Fruit fly (Drosophila melanogaster) whole organism, embryonic: ENCODE data around the gene MFS18.

ENCODE experiments used
- Ada2b ChIP-seq: fragments of 200-800 bp; sonication (Bioruptor generic); IDR thresholded peaks from 2 replicates; pipeline ENCODE4 v1.3.6; 2022; ENCODE audit warnings: missing biosample characterization, missing genetic modification characterization
- CG15073 ChIP-seq: fragments of 200-800 bp; sonication (Bioruptor generic); optimal IDR thresholded peaks from 2 replicates; lab custom pipeline; 2016; ENCODE audit warnings: missing biosample characterization, missing genetic modification characterization
- CG15479 ChIP-seq: fragments of 200-800 bp; sonication (Bioruptor generic); optimal IDR thresholded peaks from 3 replicates; lab custom pipeline; 2019; ENCODE audit warnings: missing biosample characterization, mild to moderate bottlenecking, missing genetic modification characterization, moderate library complexity
- CG16813 ChIP-seq: fragments of 200-800 bp; sonication (Bioruptor generic); IDR thresholded peaks from 3 replicates; pipeline ENCODE4 v1.3.6; 2022; ENCODE audit warnings: missing biosample characterization, missing genetic modification characterization; ENCODE audit not compliant: partially characterized antibody
- CG1792 ChIP-seq: fragments of 200-800 bp; sonication (Bioruptor generic); optimal IDR thresholded peaks from 2 replicates; lab custom pipeline; 2016; ENCODE audit warnings: missing biosample characterization, missing genetic modification characterization
- CG2120 ChIP-seq: fragments of 200-800 bp; sonication (Bioruptor generic); optimal IDR thresholded peaks from 3 replicates; lab custom pipeline; 2016; ENCODE audit warnings: missing biosample characterization, missing genetic modification characterization
- CG30403 ChIP-seq: fragments of 200-800 bp; sonication (Bioruptor generic); optimal IDR thresholded peaks from 3 replicates; lab custom pipeline; 2016; ENCODE audit warnings: missing biosample characterization, missing genetic modification characterization
- CG3065 ChIP-seq: fragments of 200-800 bp; sonication (Bioruptor generic); optimal IDR thresholded peaks from 2 replicates; lab custom pipeline; 2016; ENCODE audit warnings: missing biosample characterization, missing genetic modification characterization
- CG34224 ChIP-seq: fragments of 200-800 bp; sonication (Bioruptor generic); IDR thresholded peaks from 3 replicates; pipeline ENCODE4 v1.3.6; 2022; ENCODE audit warnings: missing biosample characterization, missing genetic modification characterization; ENCODE audit not compliant: partially characterized antibody
- CG34376 ChIP-seq: fragments of 200-800 bp; sonication (Bioruptor generic); optimal IDR thresholded peaks from 2 replicates; lab custom pipeline; 2018; ENCODE audit warnings: missing biosample characterization, mild to moderate bottlenecking, missing genetic modification characterization
- CG4424 ChIP-seq: fragments of 200-800 bp; sonication (Bioruptor generic); optimal IDR thresholded peaks from 3 replicates; lab custom pipeline; 2016; ENCODE audit warnings: missing biosample characterization, missing genetic modification characterization
- CG6272 ChIP-seq: fragments of 200-800 bp; sonication (Bioruptor generic); IDR thresholded peaks from 2 replicates; pipeline ENCODE4 v1.3.6; 2022; ENCODE audit warnings: missing biosample characterization, missing genetic modification characterization
- CG6791 ChIP-seq: fragments of 200-800 bp; sonication (Bioruptor generic); IDR thresholded peaks from 3 replicates; pipeline ENCODE4 v1.3.6; 2022; ENCODE audit warnings: missing biosample characterization, missing genetic modification characterization; ENCODE audit not compliant: partially characterized antibody
- CG6854 ChIP-seq: fragments of 200-800 bp; sonication (Bioruptor generic); optimal IDR thresholded peaks from 3 replicates; lab custom pipeline; 2017; ENCODE audit warnings: missing biosample characterization, mild to moderate bottlenecking, missing genetic modification characterization
- CG7963 ChIP-seq: fragments of 200-800 bp; sonication (Bioruptor generic); IDR thresholded peaks from 3 replicates; pipeline ENCODE4 v1.3.6; 2022; ENCODE audit warnings: missing biosample characterization, missing genetic modification characterization; ENCODE audit not compliant: partially characterized antibody
- CG8924 ChIP-seq: fragments of 200-800 bp; optimal IDR thresholded peaks from 3 replicates; lab custom pipeline; 2019; ENCODE audit warnings: missing biosample characterization, mild to moderate bottlenecking, missing genetic modification characterization, moderate library complexity
- CkIIα-i1 ChIP-seq: fragments of 200-800 bp; sonication (Bioruptor generic); IDR thresholded peaks from 2 replicates; pipeline ENCODE4 v1.3.6; 2022; ENCODE audit warnings: missing biosample characterization, missing genetic modification characterization
- D19B ChIP-seq: fragments of 200-800 bp; sonication (Bioruptor generic); optimal IDR thresholded peaks from 2 replicates; lab custom pipeline; 2017; ENCODE audit warnings: missing biosample characterization, mild to moderate bottlenecking, missing genetic modification characterization
- Dref ChIP-seq: fragments of 200-800 bp; sonication (Bioruptor generic); IDR thresholded peaks from 2 replicates; pipeline ENCODE4 v1.3.6; 2022; ENCODE audit warnings: missing biosample characterization, missing genetic modification characterization
- Elba2 ChIP-seq: fragments of 200-800 bp; sonication (Bioruptor generic); optimal IDR thresholded peaks from 3 replicates; lab custom pipeline; 2016; ENCODE audit warnings: missing biosample characterization, missing genetic modification characterization
- H15 ChIP-seq: fragments of 200-800 bp; sonication (Bioruptor generic); IDR thresholded peaks from 3 replicates; pipeline ENCODE4 v1.3.6; 2022; ENCODE audit warnings: missing biosample characterization, missing genetic modification characterization
- Optix ChIP-seq: fragments of 200-800 bp; sonication (Bioruptor generic); IDR thresholded peaks from 3 replicates; pipeline ENCODE4 v1.3.6; 2022; ENCODE audit warnings: missing biosample characterization, missing genetic modification characterization
- Pdp1 ChIP-seq, 2 experiments: fragments of 200-800 bp; sonication (Bioruptor generic); optimal IDR thresholded peaks; 3 replicates each; lab custom pipeline; 2016; ENCODE audit warnings: missing biosample characterization in 2 of 2, missing genetic modification characterization in 2 of 2, mild to moderate bottlenecking in 1 of 2, moderate library complexity in 1 of 2
- Side ChIP-seq: fragments of 200-800 bp; sonication (Bioruptor generic); optimal IDR thresholded peaks from 2 replicates; lab custom pipeline; 2016; ENCODE audit warnings: missing biosample characterization, missing genetic modification characterization
- Spps ChIP-seq: fragments of 200-800 bp; sonication (Bioruptor generic); optimal IDR thresholded peaks from 2 replicates; lab custom pipeline; 2018; ENCODE audit warnings: missing biosample characterization, mild to moderate bottlenecking, missing genetic modification characterization
- Sry-β ChIP-seq: fragments of 200-800 bp; sonication (Bioruptor generic); optimal IDR thresholded peaks from 2 replicates; lab custom pipeline; 2018; ENCODE audit warnings: missing biosample characterization, mild to moderate bottlenecking, missing genetic modification characterization, moderate library complexity
- bigmax ChIP-seq: fragments of 200-800 bp; sonication (Bioruptor generic); optimal IDR thresholded peaks from 2 replicates; lab custom pipeline; 2018; ENCODE audit warnings: missing biosample characterization, mild to moderate bottlenecking, missing genetic modification characterization
- cato ChIP-seq: fragments of 200-800 bp; sonication (Bioruptor generic); optimal IDR thresholded peaks from 2 replicates; lab custom pipeline; 2016; ENCODE audit warnings: missing biosample characterization, missing genetic modification characterization, borderline replicate concordance
- chm ChIP-seq: fragments of 200-800 bp; sonication (Bioruptor generic); IDR thresholded peaks from 2 replicates; pipeline ENCODE4 v1.3.6; 2022; ENCODE audit warnings: missing biosample characterization, missing genetic modification characterization
- crol ChIP-seq: fragments of 200-800 bp; sonication (Bioruptor generic); IDR thresholded peaks from 2 replicates; pipeline ENCODE4 v1.3.6; 2022; ENCODE audit warnings: missing biosample characterization, missing genetic modification characterization
- dimm ChIP-seq: fragments of 200-800 bp; sonication (Bioruptor generic); IDR thresholded peaks from 2 replicates; pipeline ENCODE4 v1.3.6; 2022; ENCODE audit warnings: missing biosample characterization, missing genetic modification characterization
- dysf ChIP-seq: fragments of 200-800 bp; sonication (Bioruptor generic); IDR thresholded peaks from 3 replicates; pipeline ENCODE4 v1.3.6; 2022; ENCODE audit warnings: missing biosample characterization, missing genetic modification characterization
- fru ChIP-seq: fragments of >200 bp; optimal IDR thresholded peaks from 2 replicates; lab custom pipeline; 2017
- gce ChIP-seq: fragments of 200-800 bp; sonication (Bioruptor generic); IDR thresholded peaks from 3 replicates; pipeline ENCODE4 v1.3.6; 2022; ENCODE audit warnings: missing biosample characterization, missing genetic modification characterization
- gem ChIP-seq: fragments of 200-800 bp; sonication (Bioruptor generic); optimal IDR thresholded peaks from 2 replicates; lab custom pipeline; 2019; ENCODE audit warnings: missing biosample characterization, mild to moderate bottlenecking, missing genetic modification characterization, moderate library complexity
- hb ChIP-seq: fragments of 200-800 bp; sonication (Bioruptor generic); IDR thresholded peaks from 3 replicates; pipeline ENCODE4 v1.3.6; 2022; ENCODE audit warnings: missing biosample characterization, missing genetic modification characterization; ENCODE audit not compliant: partially characterized antibody
- her ChIP-seq: fragments of 200-800 bp; sonication (Bioruptor generic); optimal IDR thresholded peaks from 2 replicates; lab custom pipeline; 2016; ENCODE audit warnings: missing biosample characterization, missing genetic modification characterization
- ken ChIP-seq: fragments of 200-800 bp; sonication (Bioruptor generic); IDR thresholded peaks from 3 replicates; pipeline ENCODE4 v1.3.6; 2022; ENCODE audit warnings: missing biosample characterization, missing genetic modification characterization
- lilli ChIP-seq: fragments of 200-800 bp; sonication (Bioruptor generic); optimal IDR thresholded peaks from 3 replicates; lab custom pipeline; 2016; ENCODE audit warnings: missing biosample characterization, missing genetic modification characterization
- lov ChIP-seq, 2 experiments: fragments of 200-800 bp in 1 of 2; fragments of >200 bp in 1 of 2; sonication (Bioruptor generic) in 1 of 2; IDR thresholded peaks in 1 of 2; optimal IDR thresholded peaks in 1 of 2; 2 replicates in 1 of 2; 3 replicates in 1 of 2; pipeline versions ENCODE4 v1.3.6 to Lab custom; 2017 to 2022; ENCODE audit warnings: missing biosample characterization in 1 of 2, missing genetic modification characterization in 1 of 2
- peb ChIP-seq: fragments of 200-800 bp; sonication (Bioruptor generic); IDR thresholded peaks from 2 replicates; pipeline ENCODE4 v1.3.6; 2022; ENCODE audit warnings: missing biosample characterization, missing genetic modification characterization
- pita ChIP-seq: fragments of 200-800 bp; sonication (Bioruptor generic); optimal IDR thresholded peaks from 2 replicates; lab custom pipeline; 2017; ENCODE audit warnings: missing biosample characterization, mild to moderate bottlenecking, missing genetic modification characterization
- prd ChIP-seq, 3 experiments: fragments of >200 bp in 2 of 3; fragments of 200-800 bp in 1 of 3; sonication (Bioruptor generic) in 1 of 3; optimal IDR thresholded peaks in 2 of 3; IDR thresholded peaks in 1 of 3; 2 replicates in 2 of 3; 3 replicates in 1 of 3; pipeline versions ENCODE4 v1.3.6 to Lab custom; 2017 to 2022; ENCODE audit warnings: missing biosample characterization in 1 of 3, missing genetic modification characterization in 1 of 3
- pum ChIP-seq: fragments of 200-800 bp; sonication (Bioruptor generic); optimal IDR thresholded peaks from 2 replicates; lab custom pipeline; 2016; ENCODE audit warnings: missing biosample characterization, missing genetic modification characterization
- ranshi ChIP-seq: fragments of 200-800 bp; sonication (Bioruptor generic); IDR thresholded peaks from 2 replicates; pipeline ENCODE4 v1.3.6; 2022; ENCODE audit warnings: missing biosample characterization, missing genetic modification characterization
- row ChIP-seq: fragments of 200-800 bp; sonication (Bioruptor generic); IDR thresholded peaks from 3 replicates; pipeline ENCODE4 v1.3.6; 2022; ENCODE audit warnings: missing biosample characterization, missing genetic modification characterization
- sc ChIP-seq, 3 experiments: fragments of >200 bp in 2 of 3; fragments of 200-800 bp in 1 of 3; sonication (Bioruptor generic) in 1 of 3; optimal IDR thresholded peaks; 2 replicates in 2 of 3; 3 replicates in 1 of 3; lab custom pipeline; 2017; ENCODE audit warnings: mild to moderate bottlenecking in 1 of 3, missing biosample characterization in 1 of 3, missing genetic modification characterization in 1 of 3, missing genetic modification reagents in 1 of 3
- sens ChIP-seq: fragments of 200-800 bp; sonication (Bioruptor generic); peaks from one replicate; lab custom pipeline; 2016; ENCODE audit warnings: missing biosample characterization, missing genetic modification characterization
- so ChIP-seq: fragments of 200-800 bp; sonication (Bioruptor generic); IDR thresholded peaks from 3 replicates; pipeline ENCODE4 v1.3.6; 2022; ENCODE audit warnings: missing biosample characterization, missing genetic modification characterization
- wdn ChIP-seq: fragments of 200-800 bp; sonication (Bioruptor generic); IDR thresholded peaks from 2 replicates; pipeline ENCODE4 v1.3.6; 2022; ENCODE audit warnings: missing biosample characterization, missing genetic modification characterization
- zf30C ChIP-seq: fragments of 200-800 bp; sonication (Bioruptor generic); optimal IDR thresholded peaks from 3 replicates; lab custom pipeline; 2018; ENCODE audit warnings: missing biosample characterization, mild to moderate bottlenecking, missing genetic modification characterization

Gene MFS18

dm6 chr2L:4422154-4422553 is 26.3 kb downstream of the MFS18 start (continued):
- TF ChIP-seq prd (optimal IDR thresholded peaks at IDR 0.05; lab: Kevin White, UChicago): no peak
- peak; percentile 28; the same call in 1 of the 3 replicates for TF ChIP-seq prd (GFP tag; IDR thresholded peaks at IDR 0.05; lab: Robert Waterston, UW)
- 0 out of 3 replicates have a peak, but pooled peaks have one; percentile 16 for TF ChIP-seq dysf (GFP tag; lab: Robert Waterston, UW)
- no peak for TF ChIP-seq her (GFP tag; lab: Kevin White, UChicago)
- no peak for TF ChIP-seq pita (GFP tag; lab: Kevin White, UChicago)
- TF ChIP-seq cato (GFP tag; lab: Kevin White, UChicago): no peak
- no peak for TF ChIP-seq Optix (GFP tag; lab: Robert Waterston, UW)
- peak; percentile 23; the same call in 1 of the 2 replicates for TF ChIP-seq dimm
- TF ChIP-seq CkIIα-i1 (GFP tag; lab: Robert Waterston, UW): no peak
- TF ChIP-seq CG8924 (tag; lab: Kevin White, UChicago): no peak
- peak; percentile 3 for TF ChIP-seq sens (GFP tag; lab: Kevin White, UChicago)
- TF ChIP-seq row (GFP tag; lab: Robert Waterston, UW): peak; percentile 50; the same call in 2 of the 3 replicates
- TF ChIP-seq Elba2 (GFP tag; lab: Kevin White, UChicago): no peak
- no peak for TF ChIP-seq CG6272 (GFP tag; lab: Robert Waterston, UW)
- TF ChIP-seq CG30403 (GFP tag; lab: Kevin White, UChicago): no peak
- TF ChIP-seq fru (lab: Kevin White, UChicago): no peak
- peak; percentile 66 for TF ChIP-seq D19B (GFP tag; lab: Kevin White, UChicago)
- TF ChIP-seq chm (GFP tag; lab: Robert Waterston, UW): no peak
- no peak for TF ChIP-seq gce (GFP tag; lab: Robert Waterston, UW)
- no peak for TF ChIP-seq Spps
- no peak for TF ChIP-seq ranshi
- TF ChIP-seq CG2120 (GFP tag; lab: Kevin White, UChicago): peak; percentile 34
- TF ChIP-seq hb: no peak
- peak; percentile 5 for TF ChIP-seq lilli
- TF ChIP-seq CG6854 (GFP tag; lab: Kevin White, UChicago): no peak
- no peak for TF ChIP-seq CG34224
- TF ChIP-seq ken (GFP tag; lab: Robert Waterston, UW): no peak
- peak; percentile 19; the same call in 1 of the 2 replicates for TF ChIP-seq Ada2b (GFP tag; lab: Robert Waterston, UW)
- no peak for TF ChIP-seq peb (GFP tag; lab: Robert Waterston, UW)
- TF ChIP-seq Sry-β (GFP tag; lab: Kevin White, UChicago): no peak
- no peak for TF ChIP-seq CG15073 (GFP tag; lab: Kevin White, UChicago)
- peak; percentile 10 for TF ChIP-seq gem (tag; lab: Kevin White, UChicago)
- no peak for TF ChIP-seq so
- TF ChIP-seq CG1792 (GFP tag; lab: Kevin White, UChicago): no peak
- TF ChIP-seq lov (optimal IDR thresholded peaks at IDR 0.05; lab: Kevin White, UChicago): no peak
- no peak for TF ChIP-seq lov (GFP tag; IDR thresholded peaks at IDR 0.05; lab: Robert Waterston, UW)

dm6 chr2L:4418819-4419218 is 29.6 kb downstream of the MFS18 start:
- TF ChIP-seq zf30C (no peak), CG34224 (0 out of 3 replicates have a peak, but pooled peaks have one; percentile 35), CG3065 (GFP tag; lab: Kevin White, UChicago) (no peak), Dref (GFP tag; lab: Robert Waterston, UW) (no peak), pum (no peak), CG4424 (GFP tag; lab: Kevin White, UChicago) (no peak), Side (GFP tag; lab: Kevin White, UChicago) (no peak), Pdp1 (GFP tag; optimal IDR thresholded peaks at IDR 0.05; lab: Kevin White, UChicago) (no peak), crol (GFP tag; lab: Robert Waterston, UW) (peak; percentile 54; the same call in 1 of the 2 replicates), CG34376 (GFP tag; lab: Kevin White, UChicago) (no peak), sc (optimal IDR thresholded peaks at IDR 0.05; lab: Kevin White, UChicago) (no peak), sc (GFP tag; optimal IDR thresholded peaks at IDR 0.05; lab: Kevin White, UChicago) (no peak), CG7963 (GFP tag; lab: Robert Waterston, UW) (peak; percentile 51; the same call in 2 of the 3 replicates), CG15479 (peak; percentile 24), CG6791 (peak; percentile 77), CG16813 (GFP tag; lab: Robert Waterston, UW) (peak; percentile 50; the same call in 2 of the 3 replicates), H15 (GFP tag; lab: Robert Waterston, UW) (no peak), ranshi (no peak), wdn (GFP tag; lab: Robert Waterston, UW) (no peak), bigmax (GFP tag; lab: Kevin White, UChicago) (no peak)
